Worm (Caenorhabditis elegans) whole organism, L4 larva: Measurements from ENCODE around the gene C35D6.13.

ENCODE experiments used
- D1046.2 ChIP-seq: fragments of 200-800 bp; sonication (Bioruptor generic); IDR thresholded peaks from 2 replicates; pipeline ENCODE4 v1.3.6; 2022; ENCODE audit warnings: missing genetic modification characterization, missing compliant biosample characterization
- F37D6.2 ChIP-seq: sonication (generic microtip); optimal IDR thresholded peaks from 2 replicates; lab custom pipeline; 2016; ENCODE audit warnings: mild to moderate bottlenecking, missing genetic modification characterization, missing compliant biosample characterization
- F44E2.7 ChIP-seq: fragments of 200-800 bp; sonication (Bioruptor generic); IDR thresholded peaks from 2 replicates; pipeline ENCODE4 v2.1.2; 2022; ENCODE audit warnings: missing genetic modification characterization, missing compliant biosample characterization
- R02D3.7 ChIP-seq: fragments of 150-350 bp; sonication (generic microtip); optimal IDR thresholded peaks from 3 replicates; lab custom pipeline; 2014; ENCODE audit warnings: missing biosample characterization, missing genetic modification characterization
- ZK337.2 ChIP-seq: fragments of 200-800 bp; sonication (Bioruptor generic); IDR thresholded peaks from 2 replicates; pipeline ENCODE4 v1.3.6; 2022; ENCODE audit warnings: missing genetic modification reagents, missing genetic modification characterization, missing compliant biosample characterization
- aha-1 ChIP-seq: fragments of 150-350 bp; peaks from one replicate; lab custom pipeline; 2014; ENCODE audit warnings: missing biosample characterization, missing genetic modification characterization
- ceh-20 ChIP-seq: fragments of 200-800 bp; sonication (Bioruptor generic); IDR thresholded peaks from 2 replicates; pipeline ENCODE4 v1.3.6; 2022; ENCODE audit warnings: missing genetic modification reagents, missing genetic modification characterization, missing compliant biosample characterization
- ceh-28 ChIP-seq: fragments of 150-350 bp; optimal IDR thresholded peaks from 2 replicates; lab custom pipeline; 2014; ENCODE audit warnings: missing biosample characterization, missing genetic modification reagents, missing genetic modification characterization
- ceh-32 ChIP-seq: sonication (generic microtip); optimal IDR thresholded peaks from 2 replicates; lab custom pipeline; 2016; ENCODE audit warnings: mild to moderate bottlenecking, missing genetic modification characterization, missing compliant biosample characterization; ENCODE audit not compliant: poor library complexity
- ctbp-1 ChIP-seq: fragments of 200-800 bp; sonication (Bioruptor generic); IDR thresholded peaks from 2 replicates; pipeline ENCODE4 v1.3.6; 2022; ENCODE audit warnings: missing genetic modification reagents, missing genetic modification characterization, missing compliant biosample characterization
- daf-16 ChIP-seq, 3 experiments: sonication (generic microtip); optimal IDR thresholded peaks; 2 replicates each; lab custom pipeline; 2016 to 2017; ENCODE audit warnings: missing genetic modification characterization in 3 of 3, missing genetic modification reagents in 3 of 3, mild to moderate bottlenecking in 2 of 3, missing compliant biosample characterization in 2 of 3, missing biosample characterization in 1 of 3, moderate library complexity in 1 of 3
- duxl-1 ChIP-seq: sonication (generic microtip); optimal IDR thresholded peaks from 2 replicates; lab custom pipeline; 2016; ENCODE audit warnings: mild to moderate bottlenecking, missing genetic modification characterization, moderate library complexity, missing compliant biosample characterization; ENCODE audit not compliant: poor library complexity
- dve-1 ChIP-seq: sonication (generic microtip); optimal IDR thresholded peaks from 2 replicates; lab custom pipeline; 2017; ENCODE audit warnings: antibody characterized with exemption, mild to moderate bottlenecking, missing genetic modification characterization, missing compliant biosample characterization; ENCODE audit not compliant: insufficient read depth
- hif-1 ChIP-seq, 2 experiments: sonication (generic microtip); optimal IDR thresholded peaks; 2 replicates each; lab custom pipeline; 2016 to 2017; ENCODE audit warnings: missing compliant biosample characterization in 2 of 2, missing genetic modification characterization in 2 of 2, missing genetic modification reagents in 2 of 2, missing genotype in 2 of 2, mild to moderate bottlenecking in 1 of 2
- hlh-11 ChIP-seq: fragments of 200-800 bp; sonication (Bioruptor generic); optimal IDR thresholded peaks from 2 replicates; lab custom pipeline; 2018; ENCODE audit warnings: mild to moderate bottlenecking, missing genetic modification characterization, missing compliant biosample characterization
- hlh-30 ChIP-seq: sonication (generic microtip); optimal IDR thresholded peaks from 2 replicates; lab custom pipeline; 2017; ENCODE audit warnings: antibody characterized with exemption, mild to moderate bottlenecking, missing genetic modification characterization, missing compliant biosample characterization; ENCODE audit not compliant: insufficient read depth
- lin-13 ChIP-seq: fragments of 150-350 bp; optimal IDR thresholded peaks from 2 replicates; lab custom pipeline; 2014; ENCODE audit warnings: missing biosample characterization, missing genetic modification reagents, missing genetic modification characterization
- lin-15B ChIP-seq: fragments of 150-350 bp; sonication (generic microtip); optimal IDR thresholded peaks from 3 replicates; lab custom pipeline; 2014; ENCODE audit warnings: missing biosample characterization, missing genetic modification characterization
- lin-39 ChIP-seq: fragments of 150-350 bp; optimal IDR thresholded peaks from 2 replicates; lab custom pipeline; 2014; ENCODE audit warnings: missing biosample characterization, missing genetic modification reagents, missing genetic modification characterization
- madf-9 ChIP-seq: fragments of 200-800 bp; sonication (Bioruptor generic); conservative IDR thresholded peaks from 2 replicates; pipeline ENCODE4 v1.3.6; 2022; ENCODE audit warnings: missing genetic modification reagents, missing genetic modification characterization, missing compliant biosample characterization
- mdt-29 ChIP-seq: fragments of 200-800 bp; sonication (Bioruptor generic); IDR thresholded peaks from 2 replicates; pipeline ENCODE4 v1.3.6; 2022; ENCODE audit warnings: missing genetic modification reagents, missing genetic modification characterization, missing compliant biosample characterization
- mep-1 ChIP-seq: fragments of 150-350 bp; sonication (generic microtip); optimal IDR thresholded peaks from 3 replicates; lab custom pipeline; 2014; ENCODE audit warnings: missing biosample characterization, missing genetic modification characterization
- nhr-111 ChIP-seq: fragments of 200-800 bp; sonication (Bioruptor generic); optimal IDR thresholded peaks from 2 replicates; lab custom pipeline; 2018; ENCODE audit warnings: mild to moderate bottlenecking, missing genetic modification characterization, missing compliant biosample characterization
- nhr-237 ChIP-seq: sonication (generic microtip); optimal IDR thresholded peaks from 2 replicates; lab custom pipeline; 2017; ENCODE audit warnings: missing biosample characterization, missing genetic modification characterization
- nhr-25 ChIP-seq: sonication (generic microtip); optimal IDR thresholded peaks from 2 replicates; lab custom pipeline; 2017; ENCODE audit warnings: missing genetic modification characterization, mild to moderate bottlenecking, missing compliant biosample characterization, antibody characterized with exemption, moderate library complexity, borderline replicate concordance; ENCODE audit not compliant: insufficient read depth
- nhr-28 ChIP-seq: fragments of 150-350 bp; optimal IDR thresholded peaks from 2 replicates; lab custom pipeline; 2014; ENCODE audit warnings: missing biosample characterization, missing genetic modification characterization
- nhr-42 ChIP-seq: fragments of 200-800 bp; sonication (Bioruptor generic); IDR thresholded peaks from 2 replicates; pipeline ENCODE4 v1.3.6; 2022; ENCODE audit warnings: missing genetic modification characterization, missing compliant biosample characterization
- nhr-48 ChIP-seq: sonication (generic microtip); optimal IDR thresholded peaks from 2 replicates; lab custom pipeline; 2016; ENCODE audit warnings: mild to moderate bottlenecking, missing genetic modification characterization, missing compliant biosample characterization
- nhr-6 ChIP-seq: fragments of 150-350 bp; optimal IDR thresholded peaks from 2 replicates; lab custom pipeline; 2014; ENCODE audit warnings: missing biosample characterization, missing genetic modification characterization
- pha-4 ChIP-seq, 2 experiments: fragments of 150-350 bp in 1 of 2; fragments of 200-800 bp in 1 of 2; sonication (Bioruptor generic) in 1 of 2; IDR thresholded peaks in 1 of 2; optimal IDR thresholded peaks in 1 of 2; 2 replicates each; pipeline versions ENCODE4 v1.3.6 to Lab custom; 2014 to 2022; ENCODE audit warnings: missing genetic modification characterization in 2 of 2, missing genetic modification reagents in 2 of 2, missing biosample characterization in 1 of 2, missing compliant biosample characterization in 1 of 2
- pqm-1 ChIP-seq: sonication (generic microtip); optimal IDR thresholded peaks from 2 replicates; lab custom pipeline; 2017; ENCODE audit warnings: missing biosample characterization, missing genetic modification characterization
- saeg-2 ChIP-seq: fragments of 200-800 bp; sonication (Bioruptor generic); IDR thresholded peaks from 2 replicates; pipeline ENCODE4 v1.3.6; 2022; ENCODE audit warnings: missing genetic modification reagents, missing genetic modification characterization, missing compliant biosample characterization
- set-16 ChIP-seq: fragments of 200-800 bp; sonication (Bioruptor generic); IDR thresholded peaks from 2 replicates; pipeline ENCODE4 v1.3.6; 2022; ENCODE audit warnings: missing genetic modification reagents, missing genetic modification characterization, missing compliant biosample characterization
- skn-1 ChIP-seq: fragments of 150-350 bp; optimal IDR thresholded peaks from 2 replicates; lab custom pipeline; 2014; ENCODE audit warnings: missing biosample characterization, missing genetic modification characterization
- tra-1 ChIP-seq: fragments of 200-800 bp; sonication (Bioruptor generic); IDR thresholded peaks from 2 replicates; pipeline ENCODE4 v1.3.6; 2022; ENCODE audit warnings: missing genetic modification reagents, missing genetic modification characterization, missing compliant biosample characterization
- unc-62 ChIP-seq, 3 experiments: fragments of 150-350 bp in 1 of 3; sonication (generic microtip); optimal IDR thresholded peaks in 2 of 3; peaks in 1 of 3; 1 replicate in 1 of 3; 2 replicates in 2 of 3; lab custom pipeline; 2014 to 2017; ENCODE audit warnings: missing biosample characterization in 3 of 3, missing genetic modification characterization in 3 of 3, missing genetic modification reagents in 3 of 3, missing genotype in 1 of 3
- zag-1 ChIP-seq: fragments of 150-350 bp; optimal IDR thresholded peaks from 2 replicates; lab custom pipeline; 2014; ENCODE audit warnings: missing biosample characterization, missing genetic modification characterization
- zfp-2 ChIP-seq: sonication (generic microtip); optimal IDR thresholded peaks from 2 replicates; lab custom pipeline; 2016; ENCODE audit warnings: mild to moderate bottlenecking, missing genetic modification characterization, missing compliant biosample characterization
- zip-11 ChIP-seq: fragments of 200-800 bp; sonication (Bioruptor generic); IDR thresholded peaks from 2 replicates; pipeline ENCODE4 v1.3.6; 2022; ENCODE audit warnings: missing genetic modification characterization, missing compliant biosample characterization
- ztf-7 ChIP-seq: fragments of 150-350 bp; optimal IDR thresholded peaks from 2 replicates; lab custom pipeline; 2014; ENCODE audit warnings: missing biosample characterization, missing genetic modification characterization

Gene C35D6.13

ce11 chrIV:16350690-16351089 is 13.9 kb downstream of the C35D6.13 start, which contains the start of gene C35D6.4:
Gene C35D6.4, plus strand, starts transcription at chrIV:16350990.
- TF ChIP-seq hlh-30: no peak
- TF ChIP-seq nhr-48: no peak
- TF ChIP-seq zag-1 (tag; lab: Kevin White, UChicago): no peak
- no peak for TF ChIP-seq nhr-25
- TF ChIP-seq saeg-2 (GFP tag; lab: Robert Waterston, UW): no peak
- TF ChIP-seq nhr-237: no peak
- no peak for TF ChIP-seq ceh-20 (GFP tag; lab: Robert Waterston, UW)
- TF ChIP-seq unc-62 (GFP tag; optimal IDR thresholded peaks at IDR 0.05 in 1 of 2; lab: Kevin White, UChicago): no peak
- no peak for TF ChIP-seq unc-62 (tag; optimal IDR thresholded peaks at IDR 0.05; lab: Kevin White, UChicago)
- no peak for TF ChIP-seq F44E2.7 (GFP tag; lab: Robert Waterston, UW)
- TF ChIP-seq mep-1 (tag; lab: Kevin White, UChicago): no peak
- no peak for TF ChIP-seq skn-1 (tag; lab: Kevin White, UChicago)
- no peak for TF ChIP-seq D1046.2 (GFP tag; lab: Robert Waterston, UW)
- no peak for TF ChIP-seq ceh-32 (tag; lab: Kevin White, UChicago)

- TF ChIP-seq daf-16 (GFP tag; optimal IDR thresholded peaks at IDR 0.05; lab: Kevin White, UChicago) (no peak), daf-16 (tag; optimal IDR thresholded peaks at IDR 0.05; lab: Kevin White, UChicago) (peak; percentile 70), pqm-1 (peak; percentile 1), aha-1 (tag; lab: Kevin White, UChicago) (peak; percentile 56), nhr-237 (no peak), dve-1 (tag; lab: Kevin White, UChicago) (peak; percentile 49)
Observed at ce11 chrIV:16364581-16364980, 27.8 kb downstream of the C35D6.13 start.

- TF ChIP-seq lin-39 (tag; lab: Kevin White, UChicago) (no peak), nhr-111 (no peak), zfp-2 (tag; lab: Kevin White, UChicago) (no peak), F37D6.2 (no peak), ztf-7 (tag; lab: Kevin White, UChicago) (no peak)
Observed at ce11 chrIV:16370592-16370991, 33.8 kb downstream of the C35D6.13 start.

ce11 chrIV:16377942-16378341 is 41.1 kb downstream of the C35D6.13 start:
- TF ChIP-seq hif-1 (tag; optimal IDR thresholded peaks at IDR 0.05; lab: Kevin White, UChicago): no peak
- peak; percentile 81 for TF ChIP-seq aha-1 (tag; lab: Kevin White, UChicago)
- TF ChIP-seq, all 104 proteins: peak for 1

- TF ChIP-seq ctbp-1 (GFP tag; lab: Robert Waterston, UW) (no peak), duxl-1 (tag; lab: Kevin White, UChicago) (no peak), R02D3.7 (tag; lab: Kevin White, UChicago) (no peak), lin-15B (tag; lab: Kevin White, UChicago) (no peak), ZK337.2 (GFP tag; lab: Robert Waterston, UW) (no peak), nhr-28 (tag; lab: Kevin White, UChicago) (no peak), madf-9 (GFP tag; lab: Robert Waterston, UW) (no peak), ceh-28 (tag; lab: Kevin White, UChicago) (no peak), lin-13 (no peak), nhr-42 (GFP tag; lab: Robert Waterston, UW) (no peak), F44E2.7 (GFP tag; lab: Robert Waterston, UW) (no peak), tra-1 (no peak), hlh-11 (tag; lab: Kevin White, UChicago) (no peak), dve-1 (tag; lab: Kevin White, UChicago) (no peak), mdt-29 (no peak), pha-4 (GFP tag; IDR thresholded peaks at IDR 0.05; lab: Robert Waterston, UW) (no peak), pha-4 (tag; optimal IDR thresholded peaks at IDR 0.05; lab: Kevin White, UChicago) (no peak), set-16 (GFP tag; lab: Robert Waterston, UW) (no peak), nhr-6 (tag; lab: Kevin White, UChicago) (no peak), ceh-20 (GFP tag; lab: Robert Waterston, UW) (no peak), zip-11 (GFP tag; lab: Robert Waterston, UW) (no peak)
Observed at ce11 chrIV:16380278-16380677, 43.5 kb downstream of the C35D6.13 start.
